Fruit fly (Drosophila melanogaster): ENCODE measurements around the gene Spn.

The Spn gene

DNA sequence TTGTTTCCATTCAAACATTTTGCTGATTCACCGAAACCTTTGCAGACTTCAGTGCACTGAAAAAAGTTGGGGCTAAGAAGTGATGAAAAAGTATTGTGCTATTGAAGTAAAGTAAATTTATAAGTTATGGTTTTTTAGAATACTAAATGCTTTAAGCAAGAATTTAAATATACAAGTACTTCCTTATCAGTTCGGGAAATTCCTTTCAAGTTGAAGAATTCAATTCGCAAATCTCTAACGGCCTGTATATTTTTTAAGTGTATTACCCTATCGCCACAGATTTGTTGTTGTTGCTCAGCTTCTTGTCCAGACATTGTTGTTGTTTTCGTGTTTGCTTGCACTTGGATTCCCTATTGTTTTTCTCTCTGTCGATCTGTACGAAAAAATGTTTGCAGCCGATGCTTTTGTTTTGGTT lies 86.7 kb downstream of the Spn start (continued):
- TF ChIP-seq CG13775 (GFP tag; optimal IDR thresholded peaks at IDR 0.05) (peak; percentile 62), gro (GFP tag; optimal IDR thresholded peaks at IDR 0.05) (peak; percentile 36), B-H1 (GFP tag; IDR thresholded peaks at IDR 0.05) (peak; percentile 52; the same call in 1 of the 3 replicates), CG14050 (GFP tag; IDR thresholded peaks at IDR 0.05) (peak; percentile 29; the same call in 1 of the 3 replicates), Nf-YC (tag; optimal IDR thresholded peaks at IDR 0.05) (peak; percentile 56), CG30403 (GFP tag; optimal IDR thresholded peaks at IDR 0.05) (peak; percentile 74), CG15073 (GFP tag; optimal IDR thresholded peaks at IDR 0.05) (no peak), lmd (GFP tag; IDR thresholded peaks at IDR 0.05) (peak; percentile 65), kah (GFP tag; optimal IDR thresholded peaks at IDR 0.05) (peak; percentile 68), CG17328 (GFP tag; IDR thresholded peaks at IDR 0.05) (peak; percentile 58; the same call in 1 of the 2 replicates), dpn (GFP tag; optimal IDR thresholded peaks at IDR 0.05) (peak; percentile 60 to 75), Hr3 (GFP tag; optimal IDR thresholded peaks at IDR 0.05) (peak; percentile 60), CG3163 (GFP tag; optimal IDR thresholded peaks at IDR 0.05) (no peak), Ets65A (GFP tag) (peak; percentile 92), CG31365 (tag; optimal IDR thresholded peaks at IDR 0.05) (no peak), CG2129 (GFP tag; IDR thresholded peaks at IDR 0.05; ENCODE audit: partially characterized antibody) (no peak), CG8924 (tag; optimal IDR thresholded peaks at IDR 0.05) (peak; percentile 50), BtbVII (GFP tag; optimal IDR thresholded peaks at IDR 0.05) (peak; percentile 18), CG4424 (GFP tag; optimal IDR thresholded peaks at IDR 0.05) (peak; percentile 88), CG2875 (GFP tag; optimal IDR thresholded peaks at IDR 0.05) (peak; percentile 21), H15 (GFP tag; IDR thresholded peaks at IDR 0.05) (peak; percentile 51; the same call in 1 of the 3 replicates), CG18476 (GFP tag; optimal IDR thresholded peaks at IDR 0.05) (peak; percentile 63), Elba2 (GFP tag; optimal IDR thresholded peaks at IDR 0.05) (peak; percentile 43), chif (GFP tag; optimal IDR thresholded peaks at IDR 0.05) (peak; percentile 54 to 76), Hand (GFP tag; optimal IDR thresholded peaks at IDR 0.05) (no peak), pum (GFP tag; optimal IDR thresholded peaks at IDR 0.05) (peak; percentile 59), psq (GFP tag; optimal IDR thresholded peaks at IDR 0.05) (no peak), CG34422 (GFP tag; IDR thresholded peaks at IDR 0.05) (0 out of 3 replicates have a peak, but pooled peaks have one; percentile 50), cas (GFP tag; IDR thresholded peaks at IDR 0.05) (no peak), CG3847 (GFP tag; IDR thresholded peaks at IDR 0.05) (no peak), CG7963 (GFP tag; IDR thresholded peaks at IDR 0.05; ENCODE audit: partially characterized antibody) (no peak), CG17568 (GFP tag; optimal IDR thresholded peaks at IDR 0.05) (peak; percentile 42), run (tag; optimal IDR thresholded peaks at IDR 0.05) (peak; percentile 45), CG9876 (GFP tag; optimal IDR thresholded peaks at IDR 0.05) (peak; percentile 20), klu (GFP tag; IDR thresholded peaks at IDR 0.05) (0 out of 2 replicates have a peak, but pooled peaks have one; percentile 21), MESR4 (GFP tag; optimal IDR thresholded peaks at IDR 0.05) (no peak), bab2 (GFP tag; optimal IDR thresholded peaks at IDR 0.05) (peak; percentile 67), CG32532 (GFP tag; IDR thresholded peaks at IDR 0.05) (peak; percentile 31; the same call in 1 of the 2 replicates), p53 (GFP tag; optimal IDR thresholded peaks at IDR 0.05) (no peak), en (GFP tag; optimal IDR thresholded peaks at IDR 0.05) (peak; percentile 35), tap (tag; optimal IDR thresholded peaks at IDR 0.05) (peak; percentile 87), CG17612 (GFP tag; IDR thresholded peaks at IDR 0.05) (peak; percentile 56), nau (GFP tag; optimal IDR thresholded peaks at IDR 0.05) (peak; percentile 51), ems (GFP tag; optimal IDR thresholded peaks at IDR 0.05) (peak; percentile 68), Sox102F (GFP tag; optimal IDR thresholded peaks at IDR 0.05) (peak; percentile 66), zfh2 (GFP tag; optimal IDR thresholded peaks at IDR 0.05) (no peak), cato (GFP tag; optimal IDR thresholded peaks at IDR 0.05; ENCODE audit: borderline replicate concordance) (peak; percentile 48), CG8765 (GFP tag; IDR thresholded peaks at IDR 0.05) (peak; percentile 74), lov (optimal IDR thresholded peaks at IDR 0.05) (no peak), lov (GFP tag; IDR thresholded peaks at IDR 0.05) (0 out of 3 replicates have a peak, but pooled peaks have one; percentile 49), Gug (GFP tag; IDR thresholded peaks at IDR 0.05) (peak; percentile 35; the same call in 3 of the 4 replicates), slp2 (GFP tag; optimal IDR thresholded peaks at IDR 0.05) (peak; percentile 72)
